Fruit fly (Drosophila melanogaster): Measurements from ENCODE around the gene sad.

The sad gene

dm6 chr3R:11897282-11897681 lies 20.2 kb downstream of the sad start, which contains the start of gene CG34307:
Gene CG34307, plus strand, starts transcription at chr3R:11897582.
- TF ChIP-seq usp (GFP tag; optimal IDR thresholded peaks at IDR 0.05) (no peak), pan (optimal IDR thresholded peaks at IDR 0.05) (no peak), Dll (optimal IDR thresholded peaks at IDR 0.05) (no peak), EcR (GFP tag; optimal IDR thresholded peaks at IDR 0.05) (no peak), psq (optimal IDR thresholded peaks at IDR 0.05) (no peak), CG8478 (optimal IDR thresholded peaks at IDR 0.05) (no peak)

DNA sequence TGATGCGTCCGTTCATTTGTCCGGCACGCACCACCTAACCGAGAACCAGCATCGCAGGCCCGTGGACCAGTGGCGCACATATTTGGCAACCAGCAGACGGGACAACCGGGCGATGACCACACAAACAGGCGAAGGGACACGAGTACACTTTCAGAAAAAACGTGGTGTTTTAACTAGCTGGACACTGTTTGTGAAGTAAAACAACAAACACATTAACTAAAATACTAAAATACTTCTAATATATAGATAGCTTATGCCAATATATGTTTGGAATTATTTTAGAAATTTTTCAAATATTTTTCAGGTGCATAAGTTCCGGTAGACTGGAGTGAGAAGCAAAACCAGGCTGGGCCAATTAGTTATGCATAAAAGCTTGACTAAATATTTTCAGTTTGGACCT lies 25.9 kb downstream of the sad start:
- TF ChIP-seq EcR (GFP tag; optimal IDR thresholded peaks at IDR 0.05) (no peak), Dll (optimal IDR thresholded peaks at IDR 0.05) (no peak), usp (GFP tag; optimal IDR thresholded peaks at IDR 0.05) (no peak), pan (optimal IDR thresholded peaks at IDR 0.05) (no peak), psq (optimal IDR thresholded peaks at IDR 0.05) (no peak), CG8478 (optimal IDR thresholded peaks at IDR 0.05) (no peak)

DNA sequence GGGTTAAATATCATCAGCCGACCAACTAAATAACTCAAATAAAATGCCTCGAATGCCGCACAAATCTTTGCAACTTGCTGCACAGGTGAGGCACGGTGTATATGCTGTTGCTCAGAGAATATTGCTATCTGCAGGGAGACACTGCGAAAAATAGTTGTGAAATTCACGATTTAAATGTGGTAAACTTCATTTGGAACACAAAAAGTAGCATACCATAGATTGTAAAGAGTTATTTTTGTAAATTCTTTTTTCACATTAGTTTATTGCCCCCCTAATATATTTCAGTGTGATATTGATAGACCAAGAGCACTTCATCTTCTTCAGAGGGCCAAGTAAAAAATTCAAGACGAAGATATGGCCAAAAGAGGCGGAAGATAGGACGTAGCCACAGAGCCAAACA lies 43.6 kb downstream of the sad start:
- TF ChIP-seq CG8478 (optimal IDR thresholded peaks at IDR 0.05) (no peak), psq (optimal IDR thresholded peaks at IDR 0.05) (no peak), Dll (optimal IDR thresholded peaks at IDR 0.05) (no peak), pan (optimal IDR thresholded peaks at IDR 0.05) (no peak), usp (GFP tag; optimal IDR thresholded peaks at IDR 0.05) (no peak), EcR (GFP tag; optimal IDR thresholded peaks at IDR 0.05) (no peak)

Measured in whole organism.